Worm (Caenorhabditis elegans): ENCODE results near the gene srw-19.

Gene srw-19

DNA sequence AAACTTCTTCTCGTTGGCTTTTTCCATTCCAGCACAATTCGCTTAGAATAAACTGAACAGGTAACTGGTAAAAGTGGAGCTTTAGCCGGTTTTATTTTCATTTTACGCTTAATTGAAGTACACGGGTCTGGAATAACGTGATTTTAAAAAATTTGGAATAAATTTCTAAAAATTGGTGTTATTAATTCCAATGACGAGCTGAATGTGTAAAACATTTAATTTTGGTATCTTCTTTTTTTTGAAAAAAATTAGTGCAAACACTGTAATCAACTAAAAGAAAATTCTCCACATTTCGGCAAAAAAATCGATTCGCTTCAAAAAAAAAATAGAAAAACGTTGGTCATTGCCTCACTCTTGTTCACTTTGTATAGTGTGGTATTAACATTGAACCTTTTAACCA lies 8.9 kb downstream of the srw-19 start, which contains the start of gene T10H4.4:
TSS of gene T10H4.4 (minus strand) at position 101 of the 400 bp plus-strand sequence.
- TF ChIP-seq nhr-111 (GFP tag; optimal IDR thresholded peaks at IDR 0.05) (no peak), aha-1 (tag) (peak; percentile 65)

DNA sequence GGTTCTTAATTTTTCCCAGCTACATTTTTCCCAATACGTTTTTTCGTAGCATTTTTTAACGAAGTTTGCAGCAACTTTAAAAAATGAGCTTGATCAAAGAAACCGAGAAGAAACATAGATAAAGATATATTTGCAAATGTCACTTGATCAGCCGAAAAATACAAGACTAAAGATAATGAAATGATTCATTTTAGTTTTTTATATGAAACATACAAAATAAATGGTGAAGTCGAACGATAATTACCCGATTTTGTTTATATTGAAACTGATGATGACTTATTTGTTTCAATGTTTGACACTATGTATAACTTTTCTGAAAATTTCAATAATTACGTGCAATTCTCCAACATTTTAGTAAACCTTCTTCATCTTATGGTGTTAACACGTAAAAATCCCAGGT lies 12.9 kb downstream of the srw-19 start, which contains the start of gene srw-22:
TSS of gene srw-22 (plus strand) at position 301 of the 400 bp plus-strand sequence.
- TF ChIP-seq nhr-42 (GFP tag; IDR thresholded peaks at IDR 0.05), result no peak
- TF ChIP-seq lin-29 (GFP tag; IDR thresholded peaks at IDR 0.05), result no peak
- TF ChIP-seq unc-62 (GFP tag; optimal IDR thresholded peaks at IDR 0.05 in 1 of 2), result peak in 1 of 2 experiments; percentile 56
- no peak for TF ChIP-seq unc-62 (tag; optimal IDR thresholded peaks at IDR 0.05)
- no peak for TF ChIP-seq arid-1 (GFP tag; conservative IDR thresholded peaks at IDR 0.05)
- TF ChIP-seq F44E2.7 (GFP tag; IDR thresholded peaks at IDR 0.05), result no peak
- no peak for TF ChIP-seq duxl-1 (tag; optimal IDR thresholded peaks at IDR 0.05; ENCODE audit: poor library complexity)

ce11 chrV:15267405-15267804 lies 13.8 kb downstream of the srw-19 start, which contains the start of gene T10H4.13:
T10H4.13 (minus strand) TSS chrV:15267505.
- no peak for TF ChIP-seq dmd-8 (GFP tag; IDR thresholded peaks at IDR 0.05)
- no peak for TF ChIP-seq nhr-41 (GFP tag; IDR thresholded peaks at IDR 0.05)
- TF ChIP-seq F37D6.2 (tag; optimal IDR thresholded peaks at IDR 0.05), result no peak
- TF ChIP-seq zip-2 (tag; optimal IDR thresholded peaks at IDR 0.05), result no peak
- TF ChIP-seq nhr-11 (tag; optimal IDR thresholded peaks at IDR 0.05), result no peak
- no peak for TF ChIP-seq daf-8 (GFP tag; IDR thresholded peaks at IDR 0.05)
- no peak for TF ChIP-seq skn-1 (tag; optimal IDR thresholded peaks at IDR 0.05)
- no peak for TF ChIP-seq sdz-12 (GFP tag; optimal IDR thresholded peaks at IDR 0.05)
- TF ChIP-seq nhr-10 (tag; optimal IDR thresholded peaks at IDR 0.05), result no peak
- no peak for TF ChIP-seq daf-19 (GFP tag; conservative IDR thresholded peaks at IDR 0.05)
- TF ChIP-seq zfp-3 (GFP tag; conservative IDR thresholded peaks at IDR 0.05), result no peak
- TF ChIP-seq nhr-28 (tag; optimal IDR thresholded peaks at IDR 0.05), result no peak

- TF ChIP-seq lin-1 (GFP tag; IDR thresholded peaks at IDR 0.05), result no peak
- TF ChIP-seq ceh-28 (tag; optimal IDR thresholded peaks at IDR 0.05), result no peak
- no peak for TF ChIP-seq nhr-10 (tag; optimal IDR thresholded peaks at IDR 0.05)
- no peak for TF ChIP-seq tag-97 (GFP tag; IDR thresholded peaks at IDR 0.05)
- no peak for TF ChIP-seq nhr-11 (tag; optimal IDR thresholded peaks at IDR 0.05)
- no peak for TF ChIP-seq nhr-42 (GFP tag; IDR thresholded peaks at IDR 0.05)
- no peak for TF ChIP-seq hif-1 (tag; optimal IDR thresholded peaks at IDR 0.05)
- TF ChIP-seq ceh-20 (GFP tag; IDR thresholded peaks at IDR 0.05), result no peak
- TF ChIP-seq snpc-1.2 (GFP tag; IDR thresholded peaks at IDR 0.05), result no peak
- TF ChIP-seq ztf-7 (tag; optimal IDR thresholded peaks at IDR 0.05), result no peak
- no peak for TF ChIP-seq unc-130 (GFP tag; optimal IDR thresholded peaks at IDR 0.05)
- TF ChIP-seq ceh-44 (GFP tag; IDR thresholded peaks at IDR 0.05), result no peak
Measured at ce11 chrV:15265814-15266213, 15.4 kb downstream of the srw-19 start, which contains the start of gene M01B2.13. M01B2.13 (minus strand) TSS chrV:15265914.

- TF ChIP-seq D1046.2 (GFP tag; IDR thresholded peaks at IDR 0.05) (no peak), egl-43 (GFP tag; IDR thresholded peaks at IDR 0.05) (no peak), mxl-3 (GFP tag; optimal IDR thresholded peaks at IDR 0.05) (no peak), snpc-4 (tag; optimal IDR thresholded peaks at IDR 0.05) (no peak), rbr-2 (tag; optimal IDR thresholded peaks at IDR 0.05) (no peak), nhr-76 (tag; optimal IDR thresholded peaks at IDR 0.05) (no peak), sdz-12 (GFP tag; optimal IDR thresholded peaks at IDR 0.05) (no peak), zip-2 (tag; optimal IDR thresholded peaks at IDR 0.05) (no peak), T20F7.1 (GFP tag; optimal IDR thresholded peaks at IDR 0.05) (no peak), dmd-9 (GFP tag; IDR thresholded peaks at IDR 0.05) (no peak), ZK546.5 (tag; optimal IDR thresholded peaks at IDR 0.05) (no peak), cey-2 (tag; optimal IDR thresholded peaks at IDR 0.05; ENCODE audit: borderline replicate concordance, insufficient read depth) (no peak), aha-1 (tag) (no peak), nhr-6 (tag; optimal IDR thresholded peaks at IDR 0.05) (no peak), lin-15B (tag; optimal IDR thresholded peaks at IDR 0.05) (no peak), unc-39 (tag; optimal IDR thresholded peaks at IDR 0.05) (no peak), ces-1 (GFP tag; optimal IDR thresholded peaks at IDR 0.05) (no peak), lir-3 (tag; optimal IDR thresholded peaks at IDR 0.05) (no peak), snpc-1.2 (GFP tag; IDR thresholded peaks at IDR 0.05) (no peak)
Measured at ce11 chrV:15264131-15264530, 17.0 kb downstream of the srw-19 start, which contains the start of gene M01B2.12. M01B2.12 (minus strand) TSS chrV:15264231.

All from whole organism, L4 larva.